Worm (Caenorhabditis elegans) whole organism, young adult: ENCODE data around the gene srh-287.

Source experiments
- F52B5.7 ChIP-seq: sonication (generic microtip); optimal IDR thresholded peaks from 2 replicates; lab custom pipeline; 2016; ENCODE audit warnings: mild to moderate bottlenecking, missing genetic modification characterization, missing compliant biosample characterization
- ama-1 ChIP-seq, 3 experiments: fragments of 150-350 bp in 1 of 3; sonication (generic microtip) in 2 of 3; optimal IDR thresholded peaks; 2 replicates each; lab custom pipeline; 2014 to 2018; ENCODE audit warnings: missing biosample characterization in 2 of 3, missing genetic modification characterization in 2 of 3, missing genetic modification reagents in 2 of 3
- bed-2 ChIP-seq: fragments of 200-800 bp; sonication (Bioruptor generic); IDR thresholded peaks from 2 replicates; pipeline ENCODE4 v1.3.6; 2022; ENCODE audit warnings: missing genetic modification reagents, missing genetic modification characterization, missing compliant biosample characterization
- cebp-2 ChIP-seq: fragments of 200-800 bp; sonication (Bioruptor generic); IDR thresholded peaks from 2 replicates; pipeline ENCODE4 v1.3.6; 2022; ENCODE audit warnings: missing genetic modification characterization, missing compliant biosample characterization
- efl-1 ChIP-seq: fragments of 150-350 bp; optimal IDR thresholded peaks from 2 replicates; lab custom pipeline; 2014; ENCODE audit warnings: missing biosample characterization, missing genetic modification reagents, missing genetic modification characterization
- nhr-179 ChIP-seq: sonication (generic microtip); optimal IDR thresholded peaks from 2 replicates; lab custom pipeline; 2016; ENCODE audit warnings: mild to moderate bottlenecking, missing genetic modification characterization, missing compliant biosample characterization
- pha-4 ChIP-seq: fragments of 150-350 bp; sonication (generic microtip); optimal IDR thresholded peaks from 2 replicates; lab custom pipeline; 2014; ENCODE audit warnings: missing biosample characterization, missing genetic modification reagents, missing genetic modification characterization
- snpc-1.3 ChIP-seq: sonication (generic microtip); optimal IDR thresholded peaks from 2 replicates; lab custom pipeline; 2017; ENCODE audit warnings: missing genetic modification characterization, mild to moderate bottlenecking, missing compliant biosample characterization, antibody characterized with exemption, moderate library complexity, missing genotype, missing genetic modification reagents; ENCODE audit not compliant: insufficient read depth
- snpc-4 ChIP-seq, 5 experiments: fragments of 150-350 bp in 1 of 5; sonication (generic microtip) in 4 of 5; optimal IDR thresholded peaks; 2 replicates each; lab custom pipeline; 2014 to 2018; ENCODE audit warnings: missing genetic modification characterization in 5 of 5, missing biosample characterization in 3 of 5, antibody characterized with exemption in 2 of 5, mild to moderate bottlenecking in 2 of 5, missing compliant biosample characterization in 2 of 5, missing genotype in 2 of 5, moderate library complexity in 2 of 5, missing genetic modification reagents in 1 of 5
- zim-3 ChIP-seq: sonication (generic microtip); optimal IDR thresholded peaks from 2 replicates; lab custom pipeline; 2017; ENCODE audit warnings: mild to moderate bottlenecking, missing genetic modification characterization, moderate library complexity, missing compliant biosample characterization
- ztf-18 ChIP-seq: sonication (generic microtip); optimal IDR thresholded peaks from 2 replicates; lab custom pipeline; 2016; ENCODE audit warnings: missing genotype, mild to moderate bottlenecking, missing genetic modification characterization, missing compliant biosample characterization

DNA sequence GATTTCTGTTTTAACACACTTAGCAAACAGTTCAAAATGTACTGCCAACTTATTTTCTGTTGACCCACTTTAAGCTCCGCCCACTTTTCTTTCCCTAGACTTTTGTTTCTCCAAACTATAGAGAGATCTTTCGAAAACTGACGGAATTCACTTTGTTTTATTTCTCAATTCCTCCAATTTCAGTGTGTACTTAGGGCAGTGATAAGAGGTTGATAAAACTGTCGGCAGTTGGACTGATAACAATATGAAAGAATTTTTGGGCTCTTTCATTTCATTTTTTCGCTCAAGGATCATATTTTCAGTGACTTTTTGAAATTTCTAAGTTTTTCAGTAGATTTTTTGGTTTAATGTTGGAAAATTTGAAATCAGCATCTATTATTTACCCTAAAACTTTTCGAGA, 45.6 kb upstream of the srh-287 start:
- no peak for TF ChIP-seq F52B5.7 (tag; lab: Kevin White, UChicago)
- TF ChIP-seq snpc-4 (GFP tag; optimal IDR thresholded peaks at IDR 0.05; lab: Kevin White, UChicago) = no peak
- no peak for TF ChIP-seq snpc-4 (tag; optimal IDR thresholded peaks at IDR 0.05; lab: Kevin White, UChicago)
- TF ChIP-seq pha-4 = no peak
- no peak for TF ChIP-seq zim-3
- no peak for TF ChIP-seq nhr-179 (tag; lab: Kevin White, UChicago)
- TF ChIP-seq ama-1 (optimal IDR thresholded peaks at IDR 0.05; lab: Kevin White, UChicago) = no peak
- TF ChIP-seq ama-1 (GFP tag; optimal IDR thresholded peaks at IDR 0.05; lab: Kevin White, UChicago) = no peak
- TF ChIP-seq ztf-18 (tag; lab: Kevin White, UChicago) = no peak
- no peak for TF ChIP-seq cebp-2 (GFP tag; lab: Robert Waterston, UW)
- TF ChIP-seq bed-2 (GFP tag; lab: Robert Waterston, UW) = no peak
- no peak for TF ChIP-seq snpc-1.3 (tag; lab: Kevin White, UChicago)
- TF ChIP-seq efl-1 = no peak
